Worm (Caenorhabditis elegans) whole organism, L3 larva: ENCODE results near the gene srm-1.

Experiments used
- R02D3.7 ChIP-seq: fragments of 150-350 bp; optimal IDR thresholded peaks from 2 replicates; lab custom pipeline; 2014; ENCODE audit warnings: missing biosample characterization, missing genetic modification characterization
- ceh-16 ChIP-seq: sonication (generic microtip); optimal IDR thresholded peaks from 2 replicates; lab custom pipeline; 2017; ENCODE audit warnings: missing biosample characterization, missing genetic modification characterization
- ceh-28 ChIP-seq: fragments of 150-350 bp; optimal IDR thresholded peaks from 2 replicates; lab custom pipeline; 2014; ENCODE audit warnings: missing biosample characterization, missing genetic modification reagents, missing genetic modification characterization
- ceh-82 ChIP-seq: fragments of 150-350 bp; optimal IDR thresholded peaks from 2 replicates; lab custom pipeline; 2014; ENCODE audit warnings: missing biosample characterization, missing genetic modification characterization
- daf-12 ChIP-seq: fragments of 150-350 bp; optimal IDR thresholded peaks from 2 replicates; lab custom pipeline; 2014; ENCODE audit warnings: missing biosample characterization, missing genetic modification reagents, missing genetic modification characterization
- egl-27 ChIP-seq: sonication (generic microtip); optimal IDR thresholded peaks from 4 replicates; lab custom pipeline; 2017; ENCODE audit warnings: missing biosample characterization, missing genetic modification reagents, missing genetic modification characterization
- egl-5 ChIP-seq: fragments of 150-350 bp; optimal IDR thresholded peaks from 2 replicates; lab custom pipeline; 2017; ENCODE audit warnings: missing biosample characterization, missing genetic modification reagents, missing genetic modification characterization, inconsistent platforms
- elt-1 ChIP-seq: fragments of 150-350 bp; optimal IDR thresholded peaks from 2 replicates; lab custom pipeline; 2014; ENCODE audit warnings: missing biosample characterization, missing genetic modification characterization
- elt-2 ChIP-seq: sonication (generic microtip); optimal IDR thresholded peaks from 2 replicates; lab custom pipeline; 2016; ENCODE audit warnings: missing genetic modification reagents, mild to moderate bottlenecking, missing genetic modification characterization, missing compliant biosample characterization
- elt-3 ChIP-seq, 3 experiments: fragments of 150-350 bp in 1 of 3; sonication (generic microtip) in 2 of 3; optimal IDR thresholded peaks; 2 replicates in 2 of 3; 4 replicates in 1 of 3; lab custom pipeline; 2014 to 2017; ENCODE audit warnings: missing biosample characterization in 3 of 3, missing genetic modification characterization in 3 of 3
- eor-1 ChIP-seq, 2 experiments: fragments of 150-350 bp; optimal IDR thresholded peaks; 2 replicates each; lab custom pipeline; 2014 to 2018; ENCODE audit warnings: missing biosample characterization in 2 of 2, missing genetic modification characterization in 2 of 2
- fos-1 ChIP-seq: fragments of 150-350 bp; optimal IDR thresholded peaks from 2 replicates; lab custom pipeline; 2014; ENCODE audit warnings: missing biosample characterization, missing genetic modification characterization
- jun-1 ChIP-seq: fragments of 150-350 bp; optimal IDR thresholded peaks from 2 replicates; lab custom pipeline; 2014; ENCODE audit warnings: missing biosample characterization, missing genetic modification reagents, missing genetic modification characterization
- lin-15B ChIP-seq: fragments of 150-350 bp; optimal IDR thresholded peaks from 2 replicates; lab custom pipeline; 2014; ENCODE audit warnings: missing biosample characterization, missing genetic modification characterization
- lin-39 ChIP-seq: fragments of 150-350 bp; optimal IDR thresholded peaks from 2 replicates; lab custom pipeline; 2018; ENCODE audit warnings: missing biosample characterization, missing genetic modification reagents, missing genetic modification characterization
- lsy-12 ChIP-seq: sonication (generic microtip); optimal IDR thresholded peaks from 2 replicates; lab custom pipeline; 2016; ENCODE audit warnings: mild to moderate bottlenecking, missing genetic modification characterization, missing compliant biosample characterization
- mdl-1 ChIP-seq: fragments of 150-350 bp; optimal IDR thresholded peaks from 2 replicates; lab custom pipeline; 2014; ENCODE audit warnings: missing biosample characterization, missing genetic modification characterization
- mml-1 ChIP-seq: fragments of 150-350 bp; sonication (generic microtip); optimal IDR thresholded peaks from 3 replicates; lab custom pipeline; 2014; ENCODE audit warnings: missing biosample characterization, missing genetic modification characterization
- nfya-1 ChIP-seq: sonication (generic microtip); optimal IDR thresholded peaks from 2 replicates; lab custom pipeline; 2017; ENCODE audit warnings: missing genetic modification characterization, mild to moderate bottlenecking, missing compliant biosample characterization, antibody characterized with exemption, moderate library complexity; ENCODE audit not compliant: insufficient read depth
- nhr-11 ChIP-seq: fragments of 150-350 bp; optimal IDR thresholded peaks from 2 replicates; lab custom pipeline; 2014; ENCODE audit warnings: missing biosample characterization, missing genetic modification characterization
- nhr-12 ChIP-seq: fragments of 150-350 bp; optimal IDR thresholded peaks from 2 replicates; lab custom pipeline; 2014; ENCODE audit warnings: missing biosample characterization, missing genetic modification characterization
- nhr-23 ChIP-seq: fragments of 150-350 bp; optimal IDR thresholded peaks from 2 replicates; lab custom pipeline; 2014; ENCODE audit warnings: missing biosample characterization, missing genetic modification reagents, missing genetic modification characterization
- nhr-25 ChIP-seq: sonication (generic microtip); optimal IDR thresholded peaks from 2 replicates; lab custom pipeline; 2017; ENCODE audit warnings: missing biosample characterization, missing genetic modification characterization
- nhr-28 ChIP-seq: fragments of 150-350 bp; optimal IDR thresholded peaks from 2 replicates; lab custom pipeline; 2014; ENCODE audit warnings: missing biosample characterization, missing genetic modification characterization
- nhr-76 ChIP-seq: fragments of 150-350 bp; sonication (generic microtip); optimal IDR thresholded peaks from 5 replicates; lab custom pipeline; 2014; ENCODE audit warnings: missing biosample characterization, missing genetic modification characterization
- nhr-77 ChIP-seq: fragments of 150-350 bp; optimal IDR thresholded peaks from 2 replicates; lab custom pipeline; 2014; ENCODE audit warnings: missing biosample characterization, missing genetic modification characterization
- pha-4 ChIP-seq: fragments of 150-350 bp; optimal IDR thresholded peaks from 2 replicates; lab custom pipeline; 2014; ENCODE audit warnings: missing biosample characterization, missing genetic modification reagents, missing genetic modification characterization
- pqm-1 ChIP-seq: fragments of 150-350 bp; optimal IDR thresholded peaks from 2 replicates; lab custom pipeline; 2017; ENCODE audit warnings: missing biosample characterization, missing genetic modification characterization, inconsistent platforms
- sea-2 ChIP-seq: fragments of 150-350 bp; sonication (generic microtip); optimal IDR thresholded peaks from 4 replicates; lab custom pipeline; 2014; ENCODE audit warnings: missing biosample characterization, missing genetic modification reagents, missing genetic modification characterization
- snpc-4 ChIP-seq: fragments of 150-350 bp; optimal IDR thresholded peaks from 2 replicates; lab custom pipeline; 2014; ENCODE audit warnings: missing biosample characterization, missing genetic modification characterization
- tbx-2 ChIP-seq: sonication (generic microtip); optimal IDR thresholded peaks from 2 replicates; lab custom pipeline; 2016; ENCODE audit warnings: mild to moderate bottlenecking, missing genetic modification characterization, missing compliant biosample characterization
- unc-39 ChIP-seq: sonication (generic microtip); optimal IDR thresholded peaks from 4 replicates; lab custom pipeline; 2017; ENCODE audit warnings: missing biosample characterization, missing genetic modification characterization
- unc-62 ChIP-seq: fragments of 150-350 bp; sonication (generic microtip); optimal IDR thresholded peaks from 4 replicates; lab custom pipeline; 2014; ENCODE audit warnings: missing biosample characterization, missing genetic modification reagents, missing genetic modification characterization
- ztf-11 ChIP-seq: fragments of 150-350 bp; optimal IDR thresholded peaks from 2 replicates; lab custom pipeline; 2014; ENCODE audit warnings: missing biosample characterization, missing genetic modification characterization
- ztf-4 ChIP-seq: fragments of 150-350 bp; optimal IDR thresholded peaks from 2 replicates; lab custom pipeline; 2014; ENCODE audit warnings: missing biosample characterization, missing genetic modification characterization

The srm-1 gene

ce11 chrIV:4993128-4993527 is 19.2 kb upstream of the srm-1 start:
- TF ChIP-seq nhr-76 (tag; lab: Kevin White, UChicago) (no peak), fos-1 (no peak), nhr-12 (tag; lab: Kevin White, UChicago) (no peak), mml-1 (tag; lab: Kevin White, UChicago) (no peak), unc-62 (no peak), nhr-11 (tag; lab: Kevin White, UChicago) (no peak), daf-12 (tag; lab: Kevin White, UChicago) (no peak), elt-2 (tag; lab: Kevin White, UChicago) (no peak), unc-39 (no peak), sea-2 (GFP tag; lab: Kevin White, UChicago) (no peak), ceh-16 (tag; lab: Kevin White, UChicago) (no peak), nhr-28 (tag; lab: Kevin White, UChicago) (no peak), lin-39 (no peak), mdl-1 (tag; lab: Kevin White, UChicago) (no peak)

DNA sequence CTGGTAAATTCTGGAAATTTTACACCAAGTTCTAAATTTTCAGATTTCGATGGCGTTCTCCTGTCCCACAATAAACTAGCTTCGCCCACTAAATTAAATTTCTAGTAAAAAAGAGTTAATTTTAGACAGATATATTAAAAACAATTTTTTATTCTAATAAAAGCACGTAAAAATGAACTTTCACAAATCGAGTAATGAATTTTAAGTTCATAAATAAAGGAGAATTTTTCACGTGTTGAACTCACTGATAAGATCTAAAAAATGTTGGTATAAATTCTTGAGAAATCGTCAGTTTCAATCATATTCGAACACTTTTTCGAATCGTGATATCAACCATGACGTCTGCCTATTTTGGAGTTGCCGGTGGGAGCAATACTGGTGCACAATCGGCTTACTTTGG is 16.5 kb upstream of the srm-1 start, which contains the start of gene ssq-2:
ssq-2 (plus strand) TSS at position 301 of the 400 bp plus-strand sequence.
- TF ChIP-seq mml-1 (tag; lab: Kevin White, UChicago) (no peak), tbx-2 (no peak), ceh-28 (no peak), elt-2 (tag; lab: Kevin White, UChicago) (no peak), ztf-11 (tag; lab: Kevin White, UChicago) (no peak), nhr-23 (tag; lab: Kevin White, UChicago) (no peak), snpc-4 (tag; lab: Kevin White, UChicago) (no peak), unc-39 (no peak), nhr-11 (tag; lab: Kevin White, UChicago) (no peak), egl-27 (tag; lab: Kevin White, UChicago) (no peak), unc-62 (no peak), lin-15B (tag; lab: Kevin White, UChicago) (no peak), sea-2 (GFP tag; lab: Kevin White, UChicago) (no peak)

DNA sequence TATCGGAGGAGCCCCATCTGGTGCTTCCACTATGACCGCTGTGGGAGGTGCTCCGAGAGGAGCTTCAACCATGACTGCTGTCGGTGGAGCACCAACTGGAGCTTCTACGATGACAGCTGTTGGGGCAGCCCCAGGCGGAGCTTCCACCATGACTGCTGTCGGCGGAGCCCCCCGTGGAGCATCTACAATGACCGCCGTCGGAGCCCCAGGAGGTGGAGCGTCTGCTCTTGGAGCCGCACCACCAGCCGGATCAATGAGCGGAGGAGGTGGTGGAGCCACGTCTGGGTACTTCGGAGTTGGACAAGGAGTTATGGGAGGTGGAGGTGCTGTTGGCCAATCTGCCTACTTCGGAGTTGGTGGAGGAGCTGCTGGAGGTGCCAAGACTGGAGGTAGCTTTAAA is 15.4 kb upstream of the srm-1 start:
- TF ChIP-seq R02D3.7 (tag; lab: Kevin White, UChicago) (no peak), nhr-77 (tag; lab: Kevin White, UChicago) (no peak), eor-1 (tag; optimal IDR thresholded peaks at IDR 0.05; lab: Kevin White, UChicago) (no peak)

DNA sequence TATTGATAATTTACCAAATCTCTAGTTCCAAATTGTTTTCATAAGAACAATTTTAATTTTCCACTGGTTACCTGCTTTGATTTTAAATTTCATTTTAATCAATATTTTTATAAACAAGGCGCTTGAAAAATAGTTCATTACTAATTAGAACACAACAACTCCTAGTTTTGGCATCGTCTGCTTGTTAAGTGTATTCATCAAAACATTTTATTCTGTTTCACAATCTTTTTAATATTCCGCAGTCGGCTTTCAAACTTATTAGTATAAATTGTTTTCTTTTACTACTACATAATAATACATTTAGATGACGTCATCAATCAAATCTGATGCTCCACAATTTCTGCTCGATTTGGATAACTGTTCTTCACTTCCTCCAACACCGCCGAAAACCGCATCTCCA is 9.9 kb upstream of the srm-1 start, which contains the start of gene pes-1:
pes-1 (plus strand) TSS at position 301 of the 400 bp plus-strand sequence.
- TF ChIP-seq egl-27 (tag; lab: Kevin White, UChicago) (no peak), snpc-4 (tag; lab: Kevin White, UChicago) (no peak)

ce11 chrIV:5005154-5005553 is 7.2 kb upstream of the srm-1 start:
- no peak for TF ChIP-seq elt-3 (tag; optimal IDR thresholded peaks at IDR 0.05; lab: Kevin White, UChicago)
- no peak for TF ChIP-seq jun-1 (tag; lab: Kevin White, UChicago)
- no peak for TF ChIP-seq mml-1 (tag; lab: Kevin White, UChicago)
- TF ChIP-seq ceh-82, result no peak
- TF ChIP-seq lsy-12 (tag; lab: Kevin White, UChicago), result no peak
- no peak for TF ChIP-seq nhr-28 (tag; lab: Kevin White, UChicago)
- no peak for TF ChIP-seq nhr-23 (tag; lab: Kevin White, UChicago)
- TF ChIP-seq fos-1, result no peak

ce11 chrIV:5008378-5008777 is 4.0 kb upstream of the srm-1 start, which contains the start of gene srm-2:
Gene srm-2, plus strand, starts transcription at chrIV:5008678.
- no peak for TF ChIP-seq daf-12 (tag; lab: Kevin White, UChicago)
- TF ChIP-seq nfya-1 (tag; lab: Kevin White, UChicago), result no peak
- no peak for TF ChIP-seq nhr-23 (tag; lab: Kevin White, UChicago)
- no peak for TF ChIP-seq egl-5 (tag; lab: Kevin White, UChicago)
- TF ChIP-seq pha-4 (tag; lab: Kevin White, UChicago), result no peak
- TF ChIP-seq egl-27 (tag; lab: Kevin White, UChicago), result no peak
- no peak for TF ChIP-seq elt-1
- no peak for TF ChIP-seq ztf-4 (tag; lab: Kevin White, UChicago)
- TF ChIP-seq lsy-12 (tag; lab: Kevin White, UChicago), result no peak
- TF ChIP-seq nhr-25, result no peak
- TF ChIP-seq unc-62, result no peak
- no peak for TF ChIP-seq pqm-1 (tag; lab: Kevin White, UChicago)
- TF ChIP-seq nhr-11 (tag; lab: Kevin White, UChicago), result no peak
